Worm (Caenorhabditis elegans) whole organism, L4/young adult: ENCODE data around the gene gpx-6.

Source experiments
- W03F9.2 ChIP-seq: fragments of 150-350 bp; optimal IDR thresholded peaks from 2 replicates; lab custom pipeline; 2014; ENCODE audit warnings: missing biosample characterization, missing genetic modification characterization
- dao-5 ChIP-seq: sonication (generic microtip); optimal IDR thresholded peaks from 2 replicates; lab custom pipeline; 2016; ENCODE audit warnings: missing genotype, missing genetic modification characterization, moderate library complexity, missing compliant biosample characterization
- him-1 ChIP-seq: sonication (generic microtip); optimal IDR thresholded peaks from 2 replicates; lab custom pipeline; 2016; ENCODE audit warnings: missing genotype, missing genetic modification reagents, missing genetic modification characterization, missing compliant biosample characterization

gpx-6 gene

ce11 chrIV:8221946-8222345, at the start of gene gpx-6:
Gene gpx-6, plus strand, starts transcription at chrIV:8222202.
- TF ChIP-seq W03F9.2 (tag; lab: Kevin White, UChicago) (no peak), him-1 (no peak), dao-5 (no peak)

- no peak for TF ChIP-seq W03F9.2 (tag; lab: Kevin White, UChicago)
- no peak for TF ChIP-seq him-1
Measured at ce11 chrIV:8173610-8174009, 48.4 kb upstream of the gpx-6 start.

- TF ChIP-seq W03F9.2 (tag; lab: Kevin White, UChicago): no peak
- no peak for TF ChIP-seq dao-5
- no peak for TF ChIP-seq him-1
Measured at ce11 chrIV:8174792-8175191, 47.2 kb upstream of the gpx-6 start.

ce11 chrIV:8175686-8176532, 46.1 kb upstream of the gpx-6 start, which contains the start of gene pct-1:
Gene pct-1, plus strand, starts transcription at chrIV:8176482.
- no peak for TF ChIP-seq dao-5
- no peak for TF ChIP-seq him-1
- no peak for TF ChIP-seq W03F9.2 (tag; lab: Kevin White, UChicago)

- TF ChIP-seq W03F9.2 (tag; lab: Kevin White, UChicago) (no peak), him-1 (no peak), dao-5 (no peak)
Measured at ce11 chrIV:8181404-8181803, 40.6 kb upstream of the gpx-6 start.

- no peak for TF ChIP-seq W03F9.2 (tag; lab: Kevin White, UChicago)
Measured at ce11 chrIV:8182566-8182965, 39.4 kb upstream of the gpx-6 start.

ce11 chrIV:8183313-8183712, 38.7 kb upstream of the gpx-6 start:
- TF ChIP-seq him-1 (peak; percentile 50), W03F9.2 (tag; lab: Kevin White, UChicago) (no peak), dao-5 (no peak)

ce11 chrIV:8188421-8189112, 33.4 kb upstream of the gpx-6 start:
- TF ChIP-seq W03F9.2 (tag; lab: Kevin White, UChicago) (no peak), him-1 (no peak), dao-5 (no peak)

ce11 chrIV:8189667-8190066, 32.3 kb upstream of the gpx-6 start:
- no peak for TF ChIP-seq him-1
- no peak for TF ChIP-seq W03F9.2 (tag; lab: Kevin White, UChicago)
- TF ChIP-seq dao-5: no peak

- TF ChIP-seq dao-5 (no peak), W03F9.2 (tag; lab: Kevin White, UChicago) (no peak), him-1 (no peak)
Measured at ce11 chrIV:8192878-8193277, 29.1 kb upstream of the gpx-6 start.

ce11 chrIV:8198851-8199250, 23.2 kb upstream of the gpx-6 start, which contains the start of gene wsp-1:
Gene wsp-1, minus strand, starts transcription at chrIV:8198951.
- TF ChIP-seq W03F9.2 (tag; lab: Kevin White, UChicago) (no peak), him-1 (no peak), dao-5 (no peak)

ce11 chrIV:8199274-8199673, 22.7 kb upstream of the gpx-6 start:
- TF ChIP-seq dao-5 (no peak), W03F9.2 (tag; lab: Kevin White, UChicago) (no peak), him-1 (no peak)

ce11 chrIV:8199824-8200223, 22.2 kb upstream of the gpx-6 start:
- no peak for TF ChIP-seq dao-5
- TF ChIP-seq W03F9.2 (tag; lab: Kevin White, UChicago): no peak
- TF ChIP-seq him-1: no peak

ce11 chrIV:8201133-8201532, 20.9 kb upstream of the gpx-6 start, which contains the start of gene glrx-22:
Gene glrx-22, minus strand, starts transcription at chrIV:8201233.
- TF ChIP-seq dao-5: no peak
- no peak for TF ChIP-seq W03F9.2 (tag; lab: Kevin White, UChicago)
- no peak for TF ChIP-seq him-1

- TF ChIP-seq him-1: no peak
- no peak for TF ChIP-seq dao-5
- no peak for TF ChIP-seq W03F9.2 (tag; lab: Kevin White, UChicago)
Measured at ce11 chrIV:8203555-8203954, 18.4 kb upstream of the gpx-6 start.
